Fruit fly (Drosophila melanogaster) whole organism, pupa: ENCODE results near the gene CG43165.

Source experiments
- CG13204 ChIP-seq: fragments of 200-800 bp; sonication (Bioruptor generic); optimal IDR thresholded peaks from 2 replicates; lab custom pipeline; 2018; ENCODE audit warnings: missing biosample characterization, mild to moderate bottlenecking, missing genetic modification characterization, moderate library complexity
- CG34367 ChIP-seq: fragments of 200-800 bp; sonication (Bioruptor generic); optimal IDR thresholded peaks from 2 replicates; lab custom pipeline; 2018; ENCODE audit warnings: missing biosample characterization, mild to moderate bottlenecking, missing genetic modification characterization
- fd96Ca ChIP-seq: fragments of 200-800 bp; sonication (Bioruptor generic); IDR thresholded peaks from 3 replicates; pipeline ENCODE4 v1.3.6; 2022; ENCODE audit warnings: missing biosample characterization, missing genetic modification characterization
- gl ChIP-seq: fragments of 200-800 bp; sonication (Bioruptor generic); optimal IDR thresholded peaks from 2 replicates; lab custom pipeline; 2018; ENCODE audit warnings: missing biosample characterization, mild to moderate bottlenecking, missing genetic modification characterization

dm6 chr2L:3729635-3730034, 34.8 kb upstream of the CG43165 start:
- no peak for TF ChIP-seq fd96Ca
- no peak for TF ChIP-seq gl (tag; lab: Kevin White, UChicago)
- no peak for TF ChIP-seq CG13204 (GFP tag; lab: Kevin White, UChicago)
- no peak for TF ChIP-seq CG34367 (tag; lab: Kevin White, UChicago)
